Worm (Caenorhabditis elegans) whole organism, mixed stage, embryonic: Measurements from ENCODE around the gene ceh-74.

Source experiments
- bed-3 ChIP-seq: fragments of 200-800 bp; sonication (Bioruptor generic); optimal IDR thresholded peaks from 3 replicates; lab custom pipeline; 2018; ENCODE audit warnings: mild to moderate bottlenecking, missing genetic modification characterization, moderate library complexity, missing compliant biosample characterization
- mep-1 ChIP-seq: fragments of 150-350 bp; optimal IDR thresholded peaks from 2 replicates; lab custom pipeline; 2017; ENCODE audit warnings: missing biosample characterization, missing genetic modification reagents, missing genetic modification characterization, inconsistent platforms
- nhr-2 ChIP-seq: fragments of 150-350 bp; optimal IDR thresholded peaks from 2 replicates; lab custom pipeline; 2014; ENCODE audit warnings: missing biosample characterization, missing genetic modification characterization
- sem-2 ChIP-seq: fragments of 200-800 bp; sonication (Bioruptor generic); optimal IDR thresholded peaks from 2 replicates; lab custom pipeline; 2018; ENCODE audit warnings: mild to moderate bottlenecking, missing genetic modification characterization, missing compliant biosample characterization
- unc-39 ChIP-seq: fragments of 150-350 bp; optimal IDR thresholded peaks from 2 replicates; lab custom pipeline; 2014; ENCODE audit warnings: missing biosample characterization, missing genetic modification characterization
- unc-62 ChIP-seq: fragments of 150-350 bp; optimal IDR thresholded peaks from 2 replicates; lab custom pipeline; 2014; ENCODE audit warnings: missing biosample characterization, missing genetic modification reagents, missing genetic modification characterization

- TF ChIP-seq unc-39: no peak
- TF ChIP-seq nhr-2 (tag; lab: Kevin White, UChicago): no peak
- TF ChIP-seq bed-3 (GFP tag; lab: Kevin White, UChicago): no peak
- no peak for TF ChIP-seq sem-2 (GFP tag; lab: Kevin White, UChicago)
- TF ChIP-seq mep-1 (tag; lab: Kevin White, UChicago): no peak
- TF ChIP-seq unc-62 (GFP tag; lab: Kevin White, UChicago): no peak
These were observed 17.2 kb upstream of the ceh-74 start, which contains the start of gene cest-1.2 for ce11 chrV:14160698-14161097.
